Fruit fly (Drosophila melanogaster): ENCODE measurements around the gene CG5131.

The CG5131 gene

dm6 chr2L:17465915-17466677 is 18.2 kb upstream of the CG5131 start (continued):
- TF ChIP-seq MESR4 (GFP tag; optimal IDR thresholded peaks at IDR 0.05) (no peak), CG3281 (GFP tag; optimal IDR thresholded peaks at IDR 0.05) (peak; percentile 75), onecut (GFP tag; IDR thresholded peaks at IDR 0.05) (no peak), tin (GFP tag; optimal IDR thresholded peaks at IDR 0.05) (peak; percentile 81), Stat92E (GFP tag; optimal IDR thresholded peaks at IDR 0.05) (no peak), CG11085 (GFP tag; IDR thresholded peaks at IDR 0.05) (peak; percentile 51; the same call in 1 of the 2 replicates), tio (GFP tag; optimal IDR thresholded peaks at IDR 0.05) (peak; percentile 79), CG34224 (GFP tag; IDR thresholded peaks at IDR 0.05; ENCODE audit: partially characterized antibody) (no peak), CG17359 (tag; optimal IDR thresholded peaks at IDR 0.05) (peak; percentile 88), trh (GFP tag; optimal IDR thresholded peaks at IDR 0.05) (peak; percentile 60), Ada2b (GFP tag; IDR thresholded peaks at IDR 0.05) (peak; percentile 68), CG10654 (GFP tag; optimal IDR thresholded peaks at IDR 0.05) (peak; percentile 69), CG17328 (GFP tag; IDR thresholded peaks at IDR 0.05) (peak; percentile 86; the same call in 1 of the 2 replicates), Atf3 (GFP tag; optimal IDR thresholded peaks at IDR 0.05) (peak; percentile 58), CG14860 (GFP tag; IDR thresholded peaks at IDR 0.05; ENCODE audit: partially characterized antibody) (no peak), sima (GFP tag; optimal IDR thresholded peaks at IDR 0.05) (peak; percentile 65), row (GFP tag; IDR thresholded peaks at IDR 0.05) (peak; percentile 86), CG8089 (GFP tag; optimal IDR thresholded peaks at IDR 0.05) (peak; percentile 67), pb (GFP tag; optimal IDR thresholded peaks at IDR 0.05) (peak; percentile 75), CG9876 (GFP tag; optimal IDR thresholded peaks at IDR 0.05) (peak; percentile 74), Fer3 (tag; optimal IDR thresholded peaks at IDR 0.05) (peak; percentile 76), maf-S (GFP tag; optimal IDR thresholded peaks at IDR 0.05) (peak; percentile 56), CG13296 (GFP tag; optimal IDR thresholded peaks at IDR 0.05) (peak; percentile 59), ttk (GFP tag; IDR thresholded peaks at IDR 0.05) (peak; percentile 73), CG2202 (tag; optimal IDR thresholded peaks at IDR 0.05) (peak; percentile 77), ssp (GFP tag; IDR thresholded peaks at IDR 0.05) (peak; percentile 74), Vsx1 (GFP tag; optimal IDR thresholded peaks at IDR 0.05) (peak; percentile 59), CG3838 (GFP tag; optimal IDR thresholded peaks at IDR 0.05) (peak; percentile 40), aop (GFP tag; IDR thresholded peaks at IDR 0.05) (no peak), bsh (GFP tag; optimal IDR thresholded peaks at IDR 0.05) (peak; percentile 60 to 92), phol (tag; optimal IDR thresholded peaks at IDR 0.05) (peak; percentile 87), fru (optimal IDR thresholded peaks at IDR 0.05) (no peak), p53 (GFP tag; optimal IDR thresholded peaks at IDR 0.05) (peak; percentile 71), CG15479 (GFP tag; optimal IDR thresholded peaks at IDR 0.05) (no peak), CG10366 (GFP tag; IDR thresholded peaks at IDR 0.05) (peak; percentile 74), wor (GFP tag; IDR thresholded peaks at IDR 0.05) (peak; percentile 78), Aef1 (GFP tag; IDR thresholded peaks at IDR 0.05) (peak; percentile 70; the same call in 2 of the 3 replicates), fd96Cb (tag; optimal IDR thresholded peaks at IDR 0.05) (peak; percentile 87), cad (GFP tag; optimal IDR thresholded peaks at IDR 0.05) (no peak), CG3407 (GFP tag; optimal IDR thresholded peaks at IDR 0.05) (peak; percentile 58), CG1529 (GFP tag; optimal IDR thresholded peaks at IDR 0.05) (peak; percentile 76), CG10274 (GFP tag; optimal IDR thresholded peaks at IDR 0.05) (no peak), emc (GFP tag; optimal IDR thresholded peaks at IDR 0.05) (peak; percentile 69), CG12942 (GFP tag; optimal IDR thresholded peaks at IDR 0.05) (peak; percentile 72), CG2116 (GFP tag; optimal IDR thresholded peaks at IDR 0.05) (peak; percentile 30), GATAe (GFP tag; conservative IDR thresholded peaks at IDR 0.05) (no peak), Hmx (GFP tag; optimal IDR thresholded peaks at IDR 0.05) (no peak), Nf-YC (tag; optimal IDR thresholded peaks at IDR 0.05) (no peak), CG11560 (tag; IDR thresholded peaks at IDR 0.05) (peak; percentile 48; the same call in 1 of the 3 replicates), gce (GFP tag; IDR thresholded peaks at IDR 0.05) (peak; percentile 68; the same call in 2 of the 3 replicates)
